Worm (Caenorhabditis elegans): ENCODE measurements around the gene fbxa-25.
"Not testable (repeated sequence)": the region's sequence is repeated elsewhere in the genome, so short reads cannot be mapped to it uniquely, and the experiment has no call there.

- not testable (repeated sequence) for TF ChIP-seq lsy-2 (tag; optimal IDR thresholded peaks at IDR 0.05); nhr-28 (tag; optimal IDR thresholded peaks at IDR 0.05); lin-39 (tag; optimal IDR thresholded peaks at IDR 0.05); nhr-25 (tag; optimal IDR thresholded peaks at IDR 0.05; ENCODE audit: borderline replicate concordance, insufficient read depth)
Measured at ce11 chrIII:1375491-1375890, 26.2 kb upstream of the fbxa-25 start, which contains the start of gene Y82E9BR.10.
